Fruit fly (Drosophila melanogaster) S2 (cell line): ENCODE measurements around the gene Uch-L5R.

Experiments
- CG8478 ChIP-seq: fragments of >200 bp; optimal IDR thresholded peaks from 2 replicates; lab custom pipeline; 2018
- CTCF ChIP-seq, 2 experiments: fragments of >200 bp; optimal IDR thresholded peaks; 2 replicates each; lab custom pipeline; 2018

DNA sequence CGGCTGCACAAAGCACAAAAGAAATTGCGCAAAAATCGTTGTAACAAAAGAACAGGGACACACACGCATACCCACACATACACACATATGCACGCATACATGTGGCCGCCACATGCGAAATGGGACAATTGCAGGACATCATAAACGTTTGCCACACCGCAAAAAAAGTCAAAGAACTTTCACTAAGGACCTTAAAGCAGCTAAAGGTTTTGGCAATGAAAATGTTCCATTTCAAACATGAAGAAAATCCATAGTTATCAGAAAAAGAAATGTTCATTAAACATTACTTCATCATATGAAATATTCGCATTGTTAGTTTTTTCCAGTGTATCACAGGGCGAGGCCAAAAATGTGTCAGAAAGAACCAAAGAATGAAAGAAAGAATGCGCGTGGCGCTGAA, 25.8 kb upstream of the Uch-L5R start:
- TF ChIP-seq CTCF (optimal IDR thresholded peaks at IDR 0.05; lab: Kevin White, UChicago) (no peak), CG8478 (lab: Kevin White, UChicago) (no peak)
